Worm (Caenorhabditis elegans): Measurements from ENCODE around the gene hse-5.

Gene hse-5

DNA sequence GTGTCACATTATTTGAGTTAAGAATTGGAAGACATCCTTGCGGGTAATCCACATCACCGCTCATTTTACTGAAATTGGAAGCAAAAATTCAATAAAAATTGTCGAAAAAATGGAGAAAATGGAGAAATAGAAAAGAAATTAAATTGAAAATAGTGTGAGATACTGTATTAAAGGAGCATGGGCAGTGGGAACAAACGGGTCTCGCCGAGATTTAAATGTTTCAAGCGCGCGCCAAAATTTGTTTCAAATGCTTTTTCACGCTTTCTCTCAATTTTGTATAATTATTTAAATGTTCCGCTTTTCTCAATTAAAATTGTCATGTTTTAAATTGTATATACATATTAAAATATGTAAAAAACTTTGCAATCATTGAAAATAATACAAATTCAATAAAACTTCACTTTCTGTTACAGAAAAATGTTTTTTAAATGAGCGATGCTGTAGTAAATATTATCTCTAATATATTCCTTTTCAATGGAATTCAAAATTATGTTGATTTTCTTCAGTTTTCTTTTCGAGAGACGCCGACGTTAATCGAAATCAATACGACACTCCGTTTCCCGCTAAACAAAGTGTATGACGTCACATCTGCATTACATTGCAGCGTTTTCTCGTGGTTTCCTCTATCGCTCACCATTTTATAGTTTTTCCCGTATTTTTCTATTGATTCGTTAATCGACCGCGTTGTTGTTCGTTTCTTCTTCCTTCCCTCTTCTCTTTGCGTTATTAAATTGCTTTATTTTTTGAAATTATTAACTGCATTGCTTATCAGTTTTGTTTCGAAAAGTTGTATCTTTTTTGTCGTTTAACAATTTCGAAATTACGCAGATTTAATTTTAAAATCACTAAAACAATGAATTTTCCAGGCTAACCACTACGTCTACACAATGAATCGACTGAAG, 31.8 kb upstream of the hse-5 start, which contains the start of the genes evl-14 and dcn-1 (continued):
- peak; percentile 15 for TF ChIP-seq aly-2 (tag; optimal IDR thresholded peaks at IDR 0.05)
- no peak for TF ChIP-seq rnt-1 (tag; optimal IDR thresholded peaks at IDR 0.05)
- TF ChIP-seq nhr-84 (tag; optimal IDR thresholded peaks at IDR 0.05) = no peak
- no peak for TF ChIP-seq mef-2 (tag; optimal IDR thresholded peaks at IDR 0.05)
- no peak for TF ChIP-seq unc-62 (GFP tag; optimal IDR thresholded peaks at IDR 0.05)
- TF ChIP-seq elt-2 (tag; optimal IDR thresholded peaks at IDR 0.05) = no peak
- TF ChIP-seq mep-1 (tag; optimal IDR thresholded peaks at IDR 0.05) = peak; percentile 86
- TF ChIP-seq lin-15B (tag; optimal IDR thresholded peaks at IDR 0.05) = peak; percentile 65
- peak in 1 of 6 experiments; percentile 84 for TF ChIP-seq elt-3 (tag; optimal IDR thresholded peaks at IDR 0.05)
- no peak for TF ChIP-seq ceh-88 (GFP tag; IDR thresholded peaks at IDR 0.05)
- peak; percentile 78 for TF ChIP-seq swsn-7 (tag; optimal IDR thresholded peaks at IDR 0.05)
- peak; percentile 72 for TF ChIP-seq skn-1 (tag; optimal IDR thresholded peaks at IDR 0.05)
- peak in 1 of 2 experiments; percentile 88 for TF ChIP-seq mdl-1 (tag; optimal IDR thresholded peaks at IDR 0.05)
- peak; percentile 83 for TF ChIP-seq fkh-8 (tag; optimal IDR thresholded peaks at IDR 0.05)
- TF ChIP-seq ztf-11 (tag; optimal IDR thresholded peaks at IDR 0.05) = no peak
- peak; percentile 50 for TF ChIP-seq jun-1 (tag; optimal IDR thresholded peaks at IDR 0.05)
- TF ChIP-seq snu-23 (GFP tag; optimal IDR thresholded peaks at IDR 0.05) = peak; percentile 91
- peak; percentile 65 for TF ChIP-seq unc-86 (tag; optimal IDR thresholded peaks at IDR 0.05)
- peak; percentile 84 for TF ChIP-seq C16A3.4 (tag; optimal IDR thresholded peaks at IDR 0.05)
- TF ChIP-seq lir-3 (tag; optimal IDR thresholded peaks at IDR 0.05; ENCODE audit: poor library complexity) = peak; percentile 61
- peak; percentile 48 for TF ChIP-seq isw-1 (GFP tag; IDR thresholded peaks at IDR 0.05)
- TF ChIP-seq nhr-19 (GFP tag; conservative IDR thresholded peaks at IDR 0.05) = no peak; the same call in none of the 2 replicates
- no peak for TF ChIP-seq nhr-237 (tag; optimal IDR thresholded peaks at IDR 0.05)
- no peak for TF ChIP-seq alr-1 (tag; optimal IDR thresholded peaks at IDR 0.05; ENCODE audit: borderline replicate concordance)
- no peak for TF ChIP-seq grh-1 (GFP tag; IDR thresholded peaks at IDR 0.05)
- TF ChIP-seq nhr-85 (tag) = peak; percentile 36
- TF ChIP-seq unc-30 (tag; optimal IDR thresholded peaks at IDR 0.05) = no peak
- TF ChIP-seq unc-98 (GFP tag; IDR thresholded peaks at IDR 0.05) = no peak
- TF ChIP-seq ceh-8 (GFP tag; optimal IDR thresholded peaks at IDR 0.05) = no peak
- TF ChIP-seq Y116A8C.19 (tag; optimal IDR thresholded peaks at IDR 0.05; ENCODE audit: borderline replicate concordance) = no peak
- TF ChIP-seq pax-3 (tag; optimal IDR thresholded peaks at IDR 0.05) = no peak
- peak; percentile 71 to 76 (median 73) for TF ChIP-seq dpl-1 (GFP tag; optimal IDR thresholded peaks at IDR 0.05)
- TF ChIP-seq nhr-20 (tag; optimal IDR thresholded peaks at IDR 0.05) = peak; percentile 86

DNA sequence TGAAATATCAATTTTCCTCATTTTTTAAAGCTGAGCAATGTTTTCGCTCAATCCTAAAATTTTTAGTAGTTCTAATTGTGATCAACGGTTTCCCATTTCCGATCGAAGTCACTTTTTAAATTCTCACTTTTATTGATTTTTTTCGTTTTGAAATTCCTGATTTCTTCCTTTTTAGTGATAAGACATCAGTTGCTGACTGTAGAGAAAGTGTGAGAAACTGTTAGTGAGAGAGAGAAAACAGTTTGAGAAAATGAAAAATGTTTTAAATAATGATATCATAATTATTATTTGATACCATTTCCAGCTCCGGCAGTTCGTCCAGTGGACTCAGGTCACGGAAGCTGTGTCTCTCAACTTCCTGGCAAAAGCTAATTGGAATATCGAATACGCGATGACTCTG, 30.6 kb upstream of the hse-5 start:
- no peak for TF ChIP-seq vab-15 (tag; optimal IDR thresholded peaks at IDR 0.05)
- TF ChIP-seq sox-4 (tag; optimal IDR thresholded peaks at IDR 0.05) = no peak
- no peak for TF ChIP-seq tlp-1 (tag; optimal IDR thresholded peaks at IDR 0.05)
- no peak for TF ChIP-seq rnt-1 (tag; optimal IDR thresholded peaks at IDR 0.05)
- no peak for TF ChIP-seq Y116A8C.19 (tag; optimal IDR thresholded peaks at IDR 0.05; ENCODE audit: borderline replicate concordance)
- no peak for TF ChIP-seq aly-2 (tag; optimal IDR thresholded peaks at IDR 0.05)
- no peak for TF ChIP-seq lin-15B (tag; optimal IDR thresholded peaks at IDR 0.05)
- TF ChIP-seq ets-5 (GFP tag; IDR thresholded peaks at IDR 0.05) = no peak
- TF ChIP-seq lin-35 (GFP tag; optimal IDR thresholded peaks at IDR 0.05) = no peak
- TF ChIP-seq C04F5.9 (tag; optimal IDR thresholded peaks at IDR 0.05) = no peak
- TF ChIP-seq nhr-237 (tag; optimal IDR thresholded peaks at IDR 0.05) = no peak
- no peak for TF ChIP-seq grh-1 (GFP tag; IDR thresholded peaks at IDR 0.05)
- no peak for TF ChIP-seq alr-1 (tag; optimal IDR thresholded peaks at IDR 0.05; ENCODE audit: borderline replicate concordance)
- no peak for TF ChIP-seq pax-3 (tag; optimal IDR thresholded peaks at IDR 0.05)
- TF ChIP-seq elt-2 (tag; optimal IDR thresholded peaks at IDR 0.05) = no peak
- TF ChIP-seq dsc-1 (tag; optimal IDR thresholded peaks at IDR 0.05) = no peak
- TF ChIP-seq dpl-1 (GFP tag; optimal IDR thresholded peaks at IDR 0.05) = no peak
- no peak for TF ChIP-seq lin-39 (tag; optimal IDR thresholded peaks at IDR 0.05)
- no peak for TF ChIP-seq ceh-88 (GFP tag; IDR thresholded peaks at IDR 0.05)
